Worm (Caenorhabditis elegans): Measurements from ENCODE around the gene glb-15.

glb-15 gene

ce11 chrV:11618173-11618572, at the start of gene glb-15:
TSS of gene glb-15 (minus strand) at chrV:11618273.
- TF ChIP-seq egl-27 (tag; optimal IDR thresholded peaks at IDR 0.05) (no peak), nhr-12 (tag; optimal IDR thresholded peaks at IDR 0.05) (no peak), nhr-23 (tag; optimal IDR thresholded peaks at IDR 0.05) (no peak), gmeb-1 (tag; optimal IDR thresholded peaks at IDR 0.05) (no peak), lin-11 (tag; optimal IDR thresholded peaks at IDR 0.05) (no peak), nhr-10 (tag; optimal IDR thresholded peaks at IDR 0.05) (no peak), lsy-2 (tag; optimal IDR thresholded peaks at IDR 0.05) (no peak), zag-1 (tag; optimal IDR thresholded peaks at IDR 0.05) (no peak), lin-13 (GFP tag; optimal IDR thresholded peaks at IDR 0.05) (no peak)

ce11 chrV:11667176-11667575, 49.1 kb upstream of the glb-15 start, which contains the start of gene F46F3.3:
TSS of gene F46F3.3 (plus strand) at chrV:11667476.
- TF ChIP-seq mab-5 (tag; optimal IDR thresholded peaks at IDR 0.05), result no peak
- no peak for TF ChIP-seq lin-11 (tag; optimal IDR thresholded peaks at IDR 0.05)
- no peak for TF ChIP-seq nhr-129 (tag; optimal IDR thresholded peaks at IDR 0.05)
- no peak for TF ChIP-seq mbf-1 (tag; optimal IDR thresholded peaks at IDR 0.05)
- TF ChIP-seq elt-1 (tag; optimal IDR thresholded peaks at IDR 0.05), result no peak
- no peak for TF ChIP-seq nhr-21 (tag; optimal IDR thresholded peaks at IDR 0.05)
- TF ChIP-seq unc-55 (GFP tag; optimal IDR thresholded peaks at IDR 0.05), result no peak
- no peak for TF ChIP-seq skn-1 (tag; optimal IDR thresholded peaks at IDR 0.05)
- no peak for TF ChIP-seq ama-1 (optimal IDR thresholded peaks at IDR 0.05)
- TF ChIP-seq sem-4 (tag; optimal IDR thresholded peaks at IDR 0.05), result no peak
- TF ChIP-seq sma-3 (GFP tag; optimal IDR thresholded peaks at IDR 0.05), result no peak
- no peak for TF ChIP-seq ztf-1 (GFP tag; conservative IDR thresholded peaks at IDR 0.05)

- no peak for TF ChIP-seq fos-1 (tag; optimal IDR thresholded peaks at IDR 0.05)
- TF ChIP-seq lsy-2 (tag; optimal IDR thresholded peaks at IDR 0.05), result no peak
- no peak for TF ChIP-seq lin-13 (GFP tag; optimal IDR thresholded peaks at IDR 0.05)
- TF ChIP-seq mdl-1 (tag; optimal IDR thresholded peaks at IDR 0.05), result no peak
- no peak for TF ChIP-seq ceh-82 (tag; optimal IDR thresholded peaks at IDR 0.05)
- TF ChIP-seq dmd-4 (tag; optimal IDR thresholded peaks at IDR 0.05), result no peak
- no peak for TF ChIP-seq ztf-11 (tag; optimal IDR thresholded peaks at IDR 0.05)
- TF ChIP-seq blmp-1 (tag; optimal IDR thresholded peaks at IDR 0.05; ENCODE audit: insufficient read depth), result no peak
- no peak for TF ChIP-seq snpc-4 (tag; optimal IDR thresholded peaks at IDR 0.05)
- no peak for TF ChIP-seq sem-4 (tag; optimal IDR thresholded peaks at IDR 0.05)
- no peak for TF ChIP-seq ztf-4 (tag; optimal IDR thresholded peaks at IDR 0.05)
- no peak for TF ChIP-seq lin-11 (tag; optimal IDR thresholded peaks at IDR 0.05)
- TF ChIP-seq nhr-6 (tag; optimal IDR thresholded peaks at IDR 0.05), result no peak
- no peak for TF ChIP-seq alr-1 (tag; optimal IDR thresholded peaks at IDR 0.05)
- no peak for TF ChIP-seq nhr-77 (tag; optimal IDR thresholded peaks at IDR 0.05)
- TF ChIP-seq egl-27 (tag; optimal IDR thresholded peaks at IDR 0.05), result no peak
- no peak for TF ChIP-seq ztf-1 (GFP tag; conservative IDR thresholded peaks at IDR 0.05)
- TF ChIP-seq ZK546.5 (tag; optimal IDR thresholded peaks at IDR 0.05), result no peak
- no peak for TF ChIP-seq mbf-1 (tag; optimal IDR thresholded peaks at IDR 0.05)
- no peak for TF ChIP-seq peb-1 (tag; optimal IDR thresholded peaks at IDR 0.05)
These were observed 46.9 kb upstream of the glb-15 start, which contains the start of gene ceh-27 for ce11 chrV:11664875-11665384. TSS of gene ceh-27 (minus strand) at chrV:11665102.

- TF ChIP-seq nhr-25 (tag; optimal IDR thresholded peaks at IDR 0.05), result no peak
- no peak for TF ChIP-seq gmeb-1 (tag; optimal IDR thresholded peaks at IDR 0.05)
- TF ChIP-seq mbf-1 (tag; optimal IDR thresholded peaks at IDR 0.05), result no peak
- no peak for TF ChIP-seq Y55F3AM.14 (GFP tag; optimal IDR thresholded peaks at IDR 0.05)
- TF ChIP-seq sem-4 (tag; optimal IDR thresholded peaks at IDR 0.05), result no peak
- no peak for TF ChIP-seq nhr-23 (tag; optimal IDR thresholded peaks at IDR 0.05)
- no peak for TF ChIP-seq lin-13 (GFP tag; optimal IDR thresholded peaks at IDR 0.05)
- TF ChIP-seq ZK546.5 (tag; optimal IDR thresholded peaks at IDR 0.05), result no peak
- TF ChIP-seq ztf-4 (tag; optimal IDR thresholded peaks at IDR 0.05), result no peak
- no peak for TF ChIP-seq C34F6.9 (tag; optimal IDR thresholded peaks at IDR 0.05)
- TF ChIP-seq alr-1 (tag; optimal IDR thresholded peaks at IDR 0.05), result no peak
- TF ChIP-seq aly-2 (tag; optimal IDR thresholded peaks at IDR 0.05), result no peak
These were observed 42.5 kb upstream of the glb-15 start for ce11 chrV:11660566-11660965.
